Worm (Caenorhabditis elegans) whole organism, L4/young adult: ENCODE results near the gene scp-1.

Source experiments
- W03F9.2 ChIP-seq: fragments of 150-350 bp; optimal IDR thresholded peaks from 2 replicates; lab custom pipeline; 2014; ENCODE audit warnings: missing biosample characterization, missing genetic modification characterization
- dao-5 ChIP-seq: sonication (generic microtip); optimal IDR thresholded peaks from 2 replicates; lab custom pipeline; 2016; ENCODE audit warnings: missing genotype, missing genetic modification characterization, moderate library complexity, missing compliant biosample characterization
- him-1 ChIP-seq: sonication (generic microtip); optimal IDR thresholded peaks from 2 replicates; lab custom pipeline; 2016; ENCODE audit warnings: missing genotype, missing genetic modification reagents, missing genetic modification characterization, missing compliant biosample characterization

scp-1 gene

ce11 chrII:9333714-9334113 is at the start of gene scp-1:
Gene scp-1 (plus strand): TSS chrII:9334014.
- no peak for TF ChIP-seq him-1 (tag; lab: Kevin White, UChicago)
- no peak for TF ChIP-seq dao-5 (tag; lab: Kevin White, UChicago)
- no peak for TF ChIP-seq W03F9.2 (tag; lab: Kevin White, UChicago)

ce11 chrII:9284358-9285170 is 49.2 kb upstream of the scp-1 start:
- no peak for TF ChIP-seq dao-5 (tag; lab: Kevin White, UChicago)
- TF ChIP-seq him-1 (tag; lab: Kevin White, UChicago): no peak

- TF ChIP-seq dao-5 (tag; lab: Kevin White, UChicago) (no peak), W03F9.2 (tag; lab: Kevin White, UChicago) (peak; percentile 25), him-1 (tag; lab: Kevin White, UChicago) (no peak)
These were observed 48.4 kb upstream of the scp-1 start, which contains the start of gene mtrr-1 for ce11 chrII:9285171-9286025. Gene mtrr-1 (plus strand): TSS chrII:9285975.

ce11 chrII:9289127-9289526 is 44.7 kb upstream of the scp-1 start:
- no peak for TF ChIP-seq W03F9.2 (tag; lab: Kevin White, UChicago)
- TF ChIP-seq him-1 (tag; lab: Kevin White, UChicago): no peak
- TF ChIP-seq dao-5 (tag; lab: Kevin White, UChicago): no peak

ce11 chrII:9291632-9292031 is 42.2 kb upstream of the scp-1 start, which contains the start of gene acs-7:
Gene acs-7 (plus strand): TSS chrII:9292017.
- no peak for TF ChIP-seq W03F9.2 (tag; lab: Kevin White, UChicago)
- TF ChIP-seq him-1 (tag; lab: Kevin White, UChicago): no peak
- TF ChIP-seq dao-5 (tag; lab: Kevin White, UChicago): no peak

- no peak for TF ChIP-seq dao-5 (tag; lab: Kevin White, UChicago)
- TF ChIP-seq him-1 (tag; lab: Kevin White, UChicago): no peak
- TF ChIP-seq W03F9.2 (tag; lab: Kevin White, UChicago): no peak
These were observed 38.1 kb upstream of the scp-1 start, which contains the start of gene C01G6.9 for ce11 chrII:9295678-9296077. Gene C01G6.9 (minus strand): TSS chrII:9295818.

- TF ChIP-seq W03F9.2 (tag; lab: Kevin White, UChicago): no peak
- TF ChIP-seq dao-5 (tag; lab: Kevin White, UChicago): no peak
- no peak for TF ChIP-seq him-1 (tag; lab: Kevin White, UChicago)
These were observed 34.1 kb upstream of the scp-1 start for ce11 chrII:9299679-9300078.

ce11 chrII:9301065-9301464 is 32.7 kb upstream of the scp-1 start:
- no peak for TF ChIP-seq him-1 (tag; lab: Kevin White, UChicago)
- no peak for TF ChIP-seq dao-5 (tag; lab: Kevin White, UChicago)
- no peak for TF ChIP-seq W03F9.2 (tag; lab: Kevin White, UChicago)

- TF ChIP-seq W03F9.2 (tag; lab: Kevin White, UChicago) (no peak), dao-5 (tag; lab: Kevin White, UChicago) (no peak)
These were observed 30.3 kb upstream of the scp-1 start for ce11 chrII:9303545-9303944.

ce11 chrII:9304849-9305248 is 29.0 kb upstream of the scp-1 start:
- no peak for TF ChIP-seq him-1 (tag; lab: Kevin White, UChicago)
- no peak for TF ChIP-seq W03F9.2 (tag; lab: Kevin White, UChicago)
- no peak for TF ChIP-seq dao-5 (tag; lab: Kevin White, UChicago)

ce11 chrII:9305575-9305974 is 28.2 kb upstream of the scp-1 start:
- TF ChIP-seq W03F9.2 (tag; lab: Kevin White, UChicago) (no peak), him-1 (tag; lab: Kevin White, UChicago) (no peak), dao-5 (tag; lab: Kevin White, UChicago) (no peak)

ce11 chrII:9306835-9307234 is 27.0 kb upstream of the scp-1 start:
- no peak for TF ChIP-seq dao-5 (tag; lab: Kevin White, UChicago)
- TF ChIP-seq him-1 (tag; lab: Kevin White, UChicago): no peak
- TF ChIP-seq W03F9.2 (tag; lab: Kevin White, UChicago): no peak

- no peak for TF ChIP-seq him-1 (tag; lab: Kevin White, UChicago)
- no peak for TF ChIP-seq dao-5 (tag; lab: Kevin White, UChicago)
- TF ChIP-seq W03F9.2 (tag; lab: Kevin White, UChicago): no peak
These were observed 25.2 kb upstream of the scp-1 start for ce11 chrII:9308614-9309046.
